Worm (Caenorhabditis elegans) whole organism, young adult: Measurements from ENCODE around the gene srj-38.

Experiments used
- F23B12.7 ChIP-seq: sonication (generic microtip); optimal IDR thresholded peaks from 2 replicates; lab custom pipeline; 2017; ENCODE audit warnings: missing genetic modification characterization, mild to moderate bottlenecking, missing compliant biosample characterization, antibody characterized with exemption, moderate library complexity; ENCODE audit not compliant: insufficient read depth
- F39B2.1 ChIP-seq: fragments of 200-800 bp; sonication (Bioruptor generic); IDR thresholded peaks from 2 replicates; pipeline ENCODE4 v1.3.6; 2022; ENCODE audit warnings: missing genetic modification reagents, missing genetic modification characterization, missing compliant biosample characterization
- cebp-2 ChIP-seq: fragments of 200-800 bp; sonication (Bioruptor generic); IDR thresholded peaks from 2 replicates; pipeline ENCODE4 v1.3.6; 2022; ENCODE audit warnings: missing genetic modification characterization, missing compliant biosample characterization
- lin-54 ChIP-seq: fragments of 200-800 bp; sonication (Bioruptor generic); optimal IDR thresholded peaks from 2 replicates; lab custom pipeline; 2018; ENCODE audit warnings: mild to moderate bottlenecking, missing genetic modification characterization, missing compliant biosample characterization
- mxl-1 ChIP-seq: sonication (generic microtip); optimal IDR thresholded peaks from 2 replicates; lab custom pipeline; 2016; ENCODE audit warnings: missing genetic modification characterization, missing compliant biosample characterization
- snpc-4 ChIP-seq, 5 experiments: fragments of 150-350 bp in 1 of 5; sonication (generic microtip) in 4 of 5; optimal IDR thresholded peaks; 2 replicates each; lab custom pipeline; 2014 to 2018; ENCODE audit warnings: missing genetic modification characterization in 5 of 5, missing biosample characterization in 3 of 5, antibody characterized with exemption in 2 of 5, mild to moderate bottlenecking in 2 of 5, missing compliant biosample characterization in 2 of 5, missing genotype in 2 of 5, moderate library complexity in 2 of 5, missing genetic modification reagents in 1 of 5
- tbx-9 ChIP-seq: sonication (generic microtip); optimal IDR thresholded peaks from 2 replicates; lab custom pipeline; 2016; ENCODE audit warnings: borderline replicate concordance, missing genetic modification characterization, inconsistent platforms, missing compliant biosample characterization
- unc-62 ChIP-seq: fragments of 150-350 bp; optimal IDR thresholded peaks from 2 replicates; lab custom pipeline; 2014; ENCODE audit warnings: missing biosample characterization, missing genetic modification reagents, missing genetic modification characterization
- ztf-22 ChIP-seq: fragments of 200-800 bp; sonication (Bioruptor generic); optimal IDR thresholded peaks from 2 replicates; lab custom pipeline; 2018; ENCODE audit warnings: mild to moderate bottlenecking, missing genetic modification characterization, moderate library complexity, missing compliant biosample characterization

ce11 chrV:890423-890822, 6.2 kb upstream of the srj-38 start, which contains the start of gene srlf-21:
- no peak for TF ChIP-seq tbx-9 (tag; lab: Kevin White, UChicago)
- TF ChIP-seq lin-54 = no peak
- TF ChIP-seq mxl-1 = no peak
- no peak for TF ChIP-seq cebp-2
- no peak for TF ChIP-seq unc-62 (GFP tag; lab: Kevin White, UChicago)
- no peak for TF ChIP-seq F39B2.1
- no peak for TF ChIP-seq snpc-4 (GFP tag; optimal IDR thresholded peaks at IDR 0.05; lab: Kevin White, UChicago)
- TF ChIP-seq snpc-4 (tag; optimal IDR thresholded peaks at IDR 0.05; lab: Kevin White, UChicago) = no peak
- TF ChIP-seq F23B12.7 (tag; lab: Kevin White, UChicago) = no peak
- TF ChIP-seq ztf-22 (GFP tag; lab: Kevin White, UChicago) = no peak
